Fruit fly (Drosophila melanogaster): Measurements from ENCODE around the gene CG15459.

Gene CG15459

DNA sequence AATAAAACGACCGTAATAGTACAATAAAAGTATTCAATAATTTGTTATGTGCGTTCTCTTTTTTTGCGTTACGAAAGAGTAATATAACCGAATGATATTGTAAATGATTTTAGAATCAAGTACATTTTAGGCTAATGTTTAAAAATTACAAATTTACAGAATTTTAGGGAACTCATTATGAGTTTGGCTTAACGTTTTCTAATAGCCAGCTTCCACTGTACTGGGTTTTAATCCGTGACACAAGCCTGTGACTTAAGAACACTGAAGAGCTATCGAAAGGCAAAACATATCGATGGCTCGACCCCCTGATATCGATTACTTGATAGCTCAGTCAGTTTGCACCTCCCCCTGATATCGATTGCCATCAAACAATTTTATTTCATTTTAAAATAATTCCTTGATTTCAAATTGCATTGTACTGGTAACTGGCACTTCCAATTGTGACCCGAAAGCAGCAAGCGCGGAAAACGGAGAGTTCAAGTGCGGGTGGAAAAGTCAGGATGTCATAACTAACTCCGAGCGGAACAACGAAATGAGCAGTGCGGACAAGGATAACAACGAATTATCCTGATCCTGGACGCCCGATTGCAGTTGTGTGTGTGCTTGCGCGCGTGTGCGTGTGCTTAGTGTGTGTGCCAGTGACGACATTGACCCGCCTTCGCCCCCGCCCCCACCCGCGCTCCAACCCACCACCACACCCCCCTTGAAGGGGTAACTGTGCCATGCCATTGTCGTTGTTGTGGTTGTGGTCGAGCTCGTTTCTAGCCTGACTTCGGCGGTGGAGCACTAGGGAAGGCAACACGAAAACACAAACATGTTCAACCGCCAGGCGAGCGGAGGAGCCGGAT is 19.1 kb downstream of the CG15459 start, which contains the start of gene HERC2 (continued):
- peak; percentile 36 for TF ChIP-seq CG18011 (GFP tag; optimal IDR thresholded peaks at IDR 0.05)
- TF ChIP-seq MESR4 (GFP tag; optimal IDR thresholded peaks at IDR 0.05), result peak; percentile 78
- peak; percentile 56 for TF ChIP-seq bcd (GFP tag; optimal IDR thresholded peaks at IDR 0.05)
- peak; percentile 57 for TF ChIP-seq CG11247 (GFP tag; IDR thresholded peaks at IDR 0.05)
- peak; percentile 34 for TF ChIP-seq Dad (GFP tag; optimal IDR thresholded peaks at IDR 0.05)
- peak; percentile 73 for TF ChIP-seq mam (GFP tag; optimal IDR thresholded peaks at IDR 0.05)
- peak; percentile 14 for TF ChIP-seq CG1602 (GFP tag; optimal IDR thresholded peaks at IDR 0.05)
- peak; percentile 90 for TF ChIP-seq zen2 (GFP tag; IDR thresholded peaks at IDR 0.05; ENCODE audit: partially characterized antibody)
- peak; percentile 11 for TF ChIP-seq CG10654 (GFP tag; optimal IDR thresholded peaks at IDR 0.05)
- 0 out of 3 replicates have a peak, but pooled peaks have one; percentile 40 for TF ChIP-seq CG11093 (GFP tag; IDR thresholded peaks at IDR 0.05)
- 0 out of 3 replicates have a peak, but pooled peaks have one; percentile 15 for TF ChIP-seq ci (GFP tag; IDR thresholded peaks at IDR 0.05)
- no peak for TF ChIP-seq Deaf1 (tag; optimal IDR thresholded peaks at IDR 0.05)
- TF ChIP-seq Ada2b (GFP tag; IDR thresholded peaks at IDR 0.05), result peak; percentile 53; the same call in 1 of the 2 replicates
- peak; percentile 74 for TF ChIP-seq CG2120 (GFP tag; optimal IDR thresholded peaks at IDR 0.05)
- no peak for TF ChIP-seq scrt (GFP tag; optimal IDR thresholded peaks at IDR 0.05)
- TF ChIP-seq Mad (GFP tag; optimal IDR thresholded peaks at IDR 0.05), result peak; percentile 17
- peak; percentile 95 for TF ChIP-seq CG7963 (GFP tag; IDR thresholded peaks at IDR 0.05; ENCODE audit: partially characterized antibody)
- peak; percentile 83 for TF ChIP-seq CG34224 (GFP tag; IDR thresholded peaks at IDR 0.05; ENCODE audit: partially characterized antibody)
- TF ChIP-seq Max (GFP tag; optimal IDR thresholded peaks at IDR 0.05), result peak; percentile 25
- TF ChIP-seq Med (GFP tag), result peak; percentile 91
- peak; percentile 97 for TF ChIP-seq CG3995 (GFP tag; optimal IDR thresholded peaks at IDR 0.05)
- peak; percentile 31; the same call in 1 of the 2 replicates for TF ChIP-seq E2f1 (GFP tag; IDR thresholded peaks at IDR 0.05)
- no peak for TF ChIP-seq Hr78 (GFP tag; optimal IDR thresholded peaks at IDR 0.05)
- TF ChIP-seq grau (tag; optimal IDR thresholded peaks at IDR 0.05), result peak; percentile 95
- peak; percentile 6 for TF ChIP-seq dmrt11E (tag; optimal IDR thresholded peaks at IDR 0.05)
- TF ChIP-seq pb (GFP tag; optimal IDR thresholded peaks at IDR 0.05), result no peak
- TF ChIP-seq Dp (GFP tag; optimal IDR thresholded peaks at IDR 0.05), result peak; percentile 28
- no peak for TF ChIP-seq gce (GFP tag; IDR thresholded peaks at IDR 0.05)
- no peak for TF ChIP-seq Hey (tag; optimal IDR thresholded peaks at IDR 0.05)
- no peak for TF ChIP-seq Dip2 (GFP tag; IDR thresholded peaks at IDR 0.05)
- no peak for TF ChIP-seq Trl (optimal IDR thresholded peaks at IDR 0.05)
- TF ChIP-seq Trl (GFP tag; optimal IDR thresholded peaks at IDR 0.05), result peak; percentile 23
- TF ChIP-seq chn (GFP tag; optimal IDR thresholded peaks at IDR 0.05), result peak; percentile 58
- no peak for TF ChIP-seq Hmx (GFP tag; optimal IDR thresholded peaks at IDR 0.05)
- TF ChIP-seq sna (GFP tag; IDR thresholded peaks at IDR 0.05; ENCODE audit: partially characterized antibody), result peak; percentile 74; the same call in 1 of the 2 replicates
- no peak for TF ChIP-seq tll (GFP tag; optimal IDR thresholded peaks at IDR 0.05)
- TF ChIP-seq nerfin-1 (tag; optimal IDR thresholded peaks at IDR 0.05), result peak; percentile 7
- TF ChIP-seq shn (GFP tag; optimal IDR thresholded peaks at IDR 0.05), result peak; percentile 37
- TF ChIP-seq pfk (GFP tag; optimal IDR thresholded peaks at IDR 0.05), result no peak
- TF ChIP-seq cg (GFP tag; optimal IDR thresholded peaks at IDR 0.05), result peak; percentile 5
- TF ChIP-seq crol (GFP tag; IDR thresholded peaks at IDR 0.05), result peak; percentile 92
- peak in 1 of 3 experiments; percentile 30 for TF ChIP-seq lola (GFP tag; optimal IDR thresholded peaks at IDR 0.05)
- TF ChIP-seq Xbp1 (GFP tag; optimal IDR thresholded peaks at IDR 0.05), result peak; percentile 53
- peak; percentile 31 for TF ChIP-seq CG13424 (tag; optimal IDR thresholded peaks at IDR 0.05)
- TF ChIP-seq gro (GFP tag; optimal IDR thresholded peaks at IDR 0.05), result no peak
- TF ChIP-seq CG2199 (GFP tag; IDR thresholded peaks at IDR 0.05), result no peak
- TF ChIP-seq oc (tag; optimal IDR thresholded peaks at IDR 0.05), result peak; percentile 70
- TF ChIP-seq CG1529 (GFP tag; optimal IDR thresholded peaks at IDR 0.05), result no peak
